Worm (Caenorhabditis elegans) whole organism, L2 larva: ENCODE data around the gene pstk-1.

ENCODE experiments used
- ama-1 ChIP-seq: fragments of 150-350 bp; optimal IDR thresholded peaks from 2 replicates; lab custom pipeline; 2018; ENCODE audit warnings: inconsistent platforms
- lin-13 ChIP-seq: fragments of 150-350 bp; optimal IDR thresholded peaks from 2 replicates; lab custom pipeline; 2014; ENCODE audit warnings: missing biosample characterization, missing genetic modification reagents, missing genetic modification characterization
- lin-39 ChIP-seq: fragments of 150-350 bp; optimal IDR thresholded peaks from 2 replicates; lab custom pipeline; 2014; ENCODE audit warnings: missing biosample characterization, missing genetic modification reagents, missing genetic modification characterization
- nhr-12 ChIP-seq: fragments of 150-350 bp; optimal IDR thresholded peaks from 2 replicates; lab custom pipeline; 2014; ENCODE audit warnings: missing biosample characterization, missing genetic modification characterization
- snpc-4 ChIP-seq: fragments of 150-350 bp; optimal IDR thresholded peaks from 2 replicates; lab custom pipeline; 2014; ENCODE audit warnings: missing biosample characterization, missing genetic modification characterization

DNA sequence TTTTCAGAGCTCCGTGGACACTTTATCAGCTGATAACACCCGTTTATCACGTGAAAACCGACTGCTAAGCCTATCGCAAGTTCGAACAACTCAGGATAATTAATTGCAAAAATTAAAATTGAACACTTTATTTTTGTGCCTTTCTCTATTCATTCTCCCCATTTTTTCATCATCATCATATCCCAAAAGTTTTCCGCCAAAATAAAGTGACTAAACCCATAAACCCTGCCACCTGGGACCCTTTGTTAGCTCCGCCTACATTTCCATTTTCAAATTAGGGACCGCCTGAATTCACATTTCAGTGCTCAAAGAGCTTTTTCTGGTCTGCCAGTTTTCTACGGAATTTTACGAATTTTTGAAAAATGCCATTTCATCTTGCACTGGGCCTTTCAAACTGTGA lies 18.0 kb downstream of the pstk-1 start, which contains the start of gene arrd-16:
- TF ChIP-seq snpc-4 (no peak), lin-13 (GFP tag; lab: Kevin White, UChicago) (no peak), ama-1 (lab: Kevin White, UChicago) (no peak), nhr-12 (no peak), lin-39 (tag; lab: Kevin White, UChicago) (no peak)
